Worm (Caenorhabditis elegans): Measurements from ENCODE around the gene trp-2.

ce11 chrIII:1026261-1026660, 34.6 kb downstream of the trp-2 start, which contains the start of gene clc-25:
- TF ChIP-seq madf-3 (GFP tag; IDR thresholded peaks at IDR 0.05) (no peak), F23B12.7 (tag; optimal IDR thresholded peaks at IDR 0.05; ENCODE audit: insufficient read depth) (no peak), T07F8.4 (tag; optimal IDR thresholded peaks at IDR 0.05) (no peak), unc-62 (GFP tag; optimal IDR thresholded peaks at IDR 0.05) (no peak), tbp1 (GFP tag; optimal IDR thresholded peaks at IDR 0.05) (no peak), lsy-27 (tag; optimal IDR thresholded peaks at IDR 0.05; ENCODE audit: borderline replicate concordance, insufficient read depth) (no peak), ztf-18 (tag; optimal IDR thresholded peaks at IDR 0.05) (no peak), F52B5.7 (tag; optimal IDR thresholded peaks at IDR 0.05) (no peak), lin-54 (GFP tag; optimal IDR thresholded peaks at IDR 0.05) (no peak), snpc-1.1 (tag; optimal IDR thresholded peaks at IDR 0.05; ENCODE audit: insufficient read depth) (no peak), hlh-12 (tag; optimal IDR thresholded peaks at IDR 0.05) (no peak), nfya-1 (tag; optimal IDR thresholded peaks at IDR 0.05; ENCODE audit: borderline replicate concordance, insufficient read depth) (no peak), him-1 (tag; optimal IDR thresholded peaks at IDR 0.05) (no peak)
